Fruit fly (Drosophila melanogaster) whole organism, pupa: ENCODE results near the gene Adck5.

Experiments
- CG10348 ChIP-seq: fragments of 200-800 bp; sonication (Bioruptor generic); IDR thresholded peaks from 2 replicates; pipeline ENCODE4 v1.3.6; 2022; ENCODE audit warnings: missing biosample characterization, missing genetic modification characterization
- CG12605 ChIP-seq: fragments of 200-800 bp; sonication (Bioruptor generic); IDR thresholded peaks from 2 replicates; pipeline ENCODE4 v1.3.6; 2022; ENCODE audit warnings: missing biosample characterization, missing genetic modification characterization
- CG13204 ChIP-seq: fragments of 200-800 bp; sonication (Bioruptor generic); optimal IDR thresholded peaks from 2 replicates; lab custom pipeline; 2018; ENCODE audit warnings: missing biosample characterization, mild to moderate bottlenecking, missing genetic modification characterization, moderate library complexity
- CG14655 ChIP-seq: fragments of 200-800 bp; sonication (Bioruptor generic); optimal IDR thresholded peaks from 3 replicates; lab custom pipeline; 2017; ENCODE audit warnings: mild to moderate bottlenecking, missing biosample characterization, missing genetic modification reagents, missing genetic modification characterization
- CG15710 ChIP-seq: fragments of 200-800 bp; sonication (Bioruptor generic); optimal IDR thresholded peaks from 2 replicates; lab custom pipeline; 2018; ENCODE audit warnings: missing biosample characterization, mild to moderate bottlenecking, missing genetic modification characterization, moderate library complexity
- CG17806 ChIP-seq: fragments of 200-800 bp; sonication (Bioruptor generic); optimal IDR thresholded peaks from 2 replicates; lab custom pipeline; 2018; ENCODE audit warnings: missing biosample characterization, mild to moderate bottlenecking, missing genetic modification characterization, moderate library complexity
- CG32121 ChIP-seq: fragments of 200-800 bp; sonication (Bioruptor generic); IDR thresholded peaks from 2 replicates; pipeline ENCODE4 v1.3.6; 2022; ENCODE audit warnings: missing biosample characterization, missing genetic modification characterization
- CG34367 ChIP-seq: fragments of 200-800 bp; sonication (Bioruptor generic); optimal IDR thresholded peaks from 2 replicates; lab custom pipeline; 2018; ENCODE audit warnings: missing biosample characterization, mild to moderate bottlenecking, missing genetic modification characterization
- CG4496 ChIP-seq: fragments of 200-800 bp; sonication (Bioruptor generic); IDR thresholded peaks from 3 replicates; pipeline ENCODE4 v1.3.6; 2022; ENCODE audit warnings: missing biosample characterization, missing genetic modification characterization
- CG8159 ChIP-seq: fragments of 200-800 bp; sonication (Bioruptor generic); optimal IDR thresholded peaks from 3 replicates; lab custom pipeline; 2018; ENCODE audit warnings: missing biosample characterization, mild to moderate bottlenecking, missing genetic modification characterization, moderate library complexity
- CG8301 ChIP-seq: fragments of 200-800 bp; sonication (Bioruptor generic); optimal IDR thresholded peaks from 2 replicates; lab custom pipeline; 2018; ENCODE audit warnings: missing biosample characterization, mild to moderate bottlenecking, missing genetic modification characterization
- CG9948 ChIP-seq: fragments of 200-800 bp; sonication (Bioruptor generic); optimal IDR thresholded peaks from 2 replicates; lab custom pipeline; 2018; ENCODE audit warnings: missing biosample characterization, mild to moderate bottlenecking, missing genetic modification characterization, moderate library complexity
- D1 ChIP-seq: fragments of 200-800 bp; sonication (Bioruptor generic); optimal IDR thresholded peaks from 2 replicates; lab custom pipeline; 2018; ENCODE audit warnings: missing biosample characterization, mild to moderate bottlenecking, missing genetic modification characterization, moderate library complexity
- EcR ChIP-seq: fragments of 200-800 bp; sonication (Bioruptor generic); optimal IDR thresholded peaks from 3 replicates; lab custom pipeline; 2019; ENCODE audit warnings: missing biosample characterization, missing genetic modification characterization, mild to moderate bottlenecking, moderate library complexity, missing genetic modification reagents
- Ets98B ChIP-seq: fragments of 200-800 bp; sonication (Bioruptor generic); IDR thresholded peaks from 2 replicates; pipeline ENCODE4 v1.3.6; 2022; ENCODE audit warnings: missing biosample characterization, missing genetic modification characterization
- Pif1A ChIP-seq: fragments of 200-800 bp; sonication (Bioruptor generic); optimal IDR thresholded peaks from 3 replicates; lab custom pipeline; 2016; ENCODE audit warnings: missing biosample characterization, missing genetic modification characterization
- Pif1B ChIP-seq: fragments of 200-800 bp; sonication (Bioruptor generic); optimal IDR thresholded peaks from 3 replicates; lab custom pipeline; 2016; ENCODE audit warnings: missing biosample characterization, missing genetic modification characterization
- Snoo ChIP-seq: fragments of 200-800 bp; sonication (Bioruptor generic); optimal IDR thresholded peaks from 3 replicates; lab custom pipeline; 2017; ENCODE audit warnings: missing biosample characterization, mild to moderate bottlenecking, missing genetic modification characterization, inconsistent platforms
- fd96Ca ChIP-seq: fragments of 200-800 bp; sonication (Bioruptor generic); IDR thresholded peaks from 3 replicates; pipeline ENCODE4 v1.3.6; 2022; ENCODE audit warnings: missing biosample characterization, missing genetic modification characterization
- gl ChIP-seq: fragments of 200-800 bp; sonication (Bioruptor generic); optimal IDR thresholded peaks from 2 replicates; lab custom pipeline; 2018; ENCODE audit warnings: missing biosample characterization, mild to moderate bottlenecking, missing genetic modification characterization
- rn ChIP-seq: fragments of 200-800 bp; sonication (Bioruptor generic); IDR thresholded peaks from 2 replicates; pipeline ENCODE4 v1.3.6; 2022; ENCODE audit warnings: missing biosample characterization, missing genetic modification characterization

The Adck5 gene

DNA sequence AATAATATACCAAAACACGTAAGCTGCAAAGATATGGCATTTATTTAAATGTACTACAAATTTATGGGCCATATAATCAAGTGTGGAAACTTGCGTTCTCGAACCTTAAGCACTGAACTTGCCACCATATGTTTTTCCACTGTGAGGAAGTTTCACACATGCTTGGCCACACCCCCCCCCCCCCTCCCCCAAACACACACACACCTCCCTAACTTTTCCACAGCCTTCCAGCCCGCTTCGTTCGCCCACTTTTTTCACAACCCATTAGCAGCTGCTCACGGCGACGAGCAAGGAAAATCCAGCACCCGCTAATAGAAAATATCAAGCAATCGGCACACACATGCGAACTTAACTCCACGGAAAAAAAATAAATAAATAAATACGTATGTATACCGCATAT, 25.7 kb downstream of the Adck5 start:
- TF ChIP-seq D1 (tag; lab: Kevin White, UChicago) (no peak), CG8159 (no peak), rn (GFP tag; lab: Robert Waterston, UW) (no peak)

DNA sequence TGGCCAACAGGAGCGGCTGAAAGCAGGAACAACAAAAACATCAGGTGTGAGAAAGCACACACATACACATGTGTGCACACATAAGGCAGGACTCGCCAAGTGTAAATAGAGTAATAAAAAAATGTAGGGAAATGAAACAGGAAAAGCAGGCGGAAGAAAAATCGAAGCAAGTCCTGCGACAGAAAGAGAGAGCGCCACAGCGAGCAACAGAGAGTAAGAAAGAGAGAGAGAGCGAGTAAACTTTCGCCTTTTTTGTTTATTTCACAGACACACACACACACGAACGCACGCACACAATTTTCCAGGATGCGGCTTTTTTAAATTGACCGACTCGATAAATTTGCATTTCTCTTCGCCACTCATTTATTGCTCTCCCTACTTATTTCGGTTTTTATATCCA, 27.2 kb downstream of the Adck5 start:
- no peak for TF ChIP-seq CG32121 (GFP tag; lab: Robert Waterston, UW)
- TF ChIP-seq CG34367: no peak
- TF ChIP-seq CG8301: no peak
- TF ChIP-seq CG9948 (tag; lab: Kevin White, UChicago): no peak
- TF ChIP-seq rn (GFP tag; lab: Robert Waterston, UW): no peak
- TF ChIP-seq CG8159: no peak
- TF ChIP-seq CG14655: no peak
- TF ChIP-seq CG4496 (GFP tag; lab: Robert Waterston, UW): no peak
- no peak for TF ChIP-seq CG12605 (GFP tag; lab: Robert Waterston, UW)
- no peak for TF ChIP-seq Ets98B (GFP tag; lab: Robert Waterston, UW)
- no peak for TF ChIP-seq CG13204 (GFP tag; lab: Kevin White, UChicago)
- TF ChIP-seq EcR (GFP tag; lab: Kevin White, UChicago): no peak
- no peak for TF ChIP-seq Pif1B (GFP tag; lab: Kevin White, UChicago)
- TF ChIP-seq Pif1A (GFP tag; lab: Kevin White, UChicago): no peak
- TF ChIP-seq Snoo (tag; lab: Kevin White, UChicago): no peak
- no peak for TF ChIP-seq CG17806 (tag; lab: Kevin White, UChicago)
- TF ChIP-seq fd96Ca (GFP tag; lab: Robert Waterston, UW): no peak
- TF ChIP-seq D1 (tag; lab: Kevin White, UChicago): no peak

DNA sequence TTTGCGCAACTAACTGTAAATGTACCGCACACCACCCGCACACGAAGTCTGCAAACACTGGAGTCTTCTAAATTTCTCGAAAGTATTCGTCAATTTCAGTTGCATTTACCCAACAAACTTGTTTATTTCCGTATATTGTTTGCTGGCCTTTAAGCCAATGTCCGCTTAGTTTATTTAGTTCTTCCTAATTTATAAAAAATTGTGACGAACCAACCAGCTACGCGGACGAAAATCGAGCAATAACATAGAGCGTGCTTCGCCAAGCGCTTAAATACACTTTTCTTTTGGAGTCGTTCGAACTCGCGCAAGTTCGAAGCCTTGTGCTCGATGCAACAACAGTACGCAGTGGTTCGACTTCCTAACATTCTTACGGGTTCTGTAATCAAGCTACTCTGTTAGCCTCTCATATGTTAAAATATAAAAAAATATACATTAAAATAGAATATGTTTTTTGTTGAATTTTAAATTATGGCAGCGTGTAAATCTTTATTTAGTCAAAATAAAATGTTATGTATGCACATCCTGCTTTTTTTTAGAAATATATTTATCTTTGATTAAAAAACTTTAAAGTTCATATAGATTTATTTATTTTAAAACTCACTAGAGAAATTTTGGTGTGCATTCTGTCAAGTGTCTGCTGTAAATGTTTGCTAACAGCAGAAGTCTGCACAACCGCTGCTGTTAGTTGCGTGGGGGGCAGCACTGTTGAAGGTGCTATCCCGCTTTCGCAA, 27.8 kb downstream of the Adck5 start, which contains the start of gene GlcAT-P:
GlcAT-P (minus strand) TSS at position 246 of the 731 bp plus-strand sequence.
- TF ChIP-seq CG12605 (GFP tag; lab: Robert Waterston, UW) (peak; percentile 31; the same call in 1 of the 2 replicates), rn (GFP tag; lab: Robert Waterston, UW) (peak; percentile 53; the same call in 1 of the 2 replicates), CG13204 (GFP tag; lab: Kevin White, UChicago) (no peak), CG8159 (peak; percentile 80), CG10348 (GFP tag; lab: Robert Waterston, UW) (no peak), CG4496 (GFP tag; lab: Robert Waterston, UW) (peak; percentile 53; the same call in 2 of the 3 replicates), CG17806 (tag; lab: Kevin White, UChicago) (peak; percentile 68), Pif1A (GFP tag; lab: Kevin White, UChicago) (peak; percentile 9), D1 (tag; lab: Kevin White, UChicago) (peak; percentile 87), CG14655 (peak; percentile 67), EcR (GFP tag; lab: Kevin White, UChicago) (no peak), CG8301 (peak; percentile 35), CG15710 (tag; lab: Kevin White, UChicago) (peak; percentile 58), Ets98B (GFP tag; lab: Robert Waterston, UW) (peak; percentile 71), Snoo (tag; lab: Kevin White, UChicago) (peak; percentile 22), CG9948 (tag; lab: Kevin White, UChicago) (peak; percentile 59), fd96Ca (GFP tag; lab: Robert Waterston, UW) (no peak), gl (tag; lab: Kevin White, UChicago) (no peak), CG32121 (GFP tag; lab: Robert Waterston, UW) (peak; percentile 87), CG34367 (peak; percentile 63), Pif1B (GFP tag; lab: Kevin White, UChicago) (peak; percentile 22)

DNA sequence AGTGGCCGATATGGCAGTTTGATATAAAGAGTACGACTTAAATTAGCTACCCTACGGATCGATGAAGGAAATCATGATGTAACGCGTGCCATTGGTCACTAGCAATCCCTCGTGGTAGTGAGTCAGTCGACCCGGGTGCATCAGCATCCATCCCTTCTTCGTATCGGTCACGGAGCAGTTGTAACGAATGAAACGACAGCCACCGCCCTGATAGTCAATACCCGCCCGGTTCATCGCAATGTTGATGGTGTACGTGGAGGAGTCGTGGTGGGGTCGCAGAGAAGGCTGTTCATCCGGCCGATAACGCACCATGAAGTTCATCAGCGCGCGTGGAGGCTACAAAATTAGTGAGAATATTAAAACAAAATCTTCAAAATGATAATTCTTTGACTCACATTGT, 28.8 kb downstream of the Adck5 start:
- TF ChIP-seq CG15710 (tag; lab: Kevin White, UChicago): no peak
- TF ChIP-seq EcR (GFP tag; lab: Kevin White, UChicago): peak; percentile 67
- no peak for TF ChIP-seq Snoo (tag; lab: Kevin White, UChicago)
- TF ChIP-seq CG12605 (GFP tag; lab: Robert Waterston, UW): no peak

DNA sequence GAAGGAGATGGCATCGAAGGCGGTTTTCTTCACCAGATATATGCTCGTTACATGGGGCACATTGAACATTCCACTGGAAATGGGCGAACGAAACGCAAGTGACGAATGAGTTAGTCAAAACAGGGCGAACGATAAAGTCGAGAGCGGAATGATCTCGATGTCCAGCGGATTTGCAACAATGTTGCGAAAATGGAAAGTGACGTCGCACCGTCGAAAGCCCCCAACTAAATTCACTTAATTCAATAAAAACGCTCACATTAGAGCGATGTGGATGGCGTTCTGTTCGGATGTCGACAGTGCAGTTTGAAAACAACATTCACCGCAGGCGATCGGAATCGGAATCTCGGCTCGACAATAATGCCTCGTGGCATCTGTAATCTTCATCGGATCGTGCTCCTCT, 29.7 kb downstream of the Adck5 start, which contains the start of gene CG7607:
CG7607 (plus strand) TSS at position 301 of the 400 bp plus-strand sequence.
- TF ChIP-seq Ets98B (GFP tag; lab: Robert Waterston, UW) (no peak), CG8301 (no peak), CG15710 (tag; lab: Kevin White, UChicago) (no peak), CG17806 (tag; lab: Kevin White, UChicago) (no peak), CG9948 (tag; lab: Kevin White, UChicago) (no peak), D1 (tag; lab: Kevin White, UChicago) (no peak), Pif1B (GFP tag; lab: Kevin White, UChicago) (no peak)

DNA sequence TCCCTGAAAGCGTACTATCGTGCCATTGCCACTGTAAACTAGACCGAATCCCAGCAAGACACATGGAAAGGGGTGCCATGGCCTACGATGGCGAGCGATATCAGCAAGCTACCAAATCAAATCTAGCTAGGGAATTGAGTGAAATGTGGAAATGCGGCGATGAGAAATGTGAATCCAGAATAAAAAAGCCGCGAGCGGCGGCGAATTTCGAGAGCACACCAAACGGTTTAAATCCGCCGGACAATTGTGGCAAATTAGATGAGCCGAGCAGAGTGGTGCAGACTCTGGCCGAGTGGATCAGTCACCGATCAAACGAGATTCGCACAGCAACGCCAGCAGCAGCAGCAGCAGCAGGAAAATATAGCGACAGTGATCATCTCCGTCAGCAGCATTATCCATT, 31.4 kb downstream of the Adck5 start, which contains the start of gene nkt:
nkt (plus strand) TSS at position 301 of the 400 bp plus-strand sequence.
- TF ChIP-seq fd96Ca (GFP tag; lab: Robert Waterston, UW): no peak
- TF ChIP-seq CG4496 (GFP tag; lab: Robert Waterston, UW): no peak
- no peak for TF ChIP-seq CG34367
- TF ChIP-seq CG14655: no peak
- no peak for TF ChIP-seq CG9948 (tag; lab: Kevin White, UChicago)
- no peak for TF ChIP-seq Snoo (tag; lab: Kevin White, UChicago)
- TF ChIP-seq CG8159: no peak
- TF ChIP-seq Pif1B (GFP tag; lab: Kevin White, UChicago): no peak
- no peak for TF ChIP-seq CG13204 (GFP tag; lab: Kevin White, UChicago)
- no peak for TF ChIP-seq EcR (GFP tag; lab: Kevin White, UChicago)
- TF ChIP-seq gl (tag; lab: Kevin White, UChicago): no peak
- no peak for TF ChIP-seq CG15710 (tag; lab: Kevin White, UChicago)
- no peak for TF ChIP-seq CG32121 (GFP tag; lab: Robert Waterston, UW)
- no peak for TF ChIP-seq CG12605 (GFP tag; lab: Robert Waterston, UW)
- TF ChIP-seq CG17806 (tag; lab: Kevin White, UChicago): no peak
- TF ChIP-seq Ets98B (GFP tag; lab: Robert Waterston, UW): no peak
- no peak for TF ChIP-seq CG8301
- no peak for TF ChIP-seq rn (GFP tag; lab: Robert Waterston, UW)
